Worm (Caenorhabditis elegans): ENCODE data around the gene B0365.9.

Gene B0365.9

DNA sequence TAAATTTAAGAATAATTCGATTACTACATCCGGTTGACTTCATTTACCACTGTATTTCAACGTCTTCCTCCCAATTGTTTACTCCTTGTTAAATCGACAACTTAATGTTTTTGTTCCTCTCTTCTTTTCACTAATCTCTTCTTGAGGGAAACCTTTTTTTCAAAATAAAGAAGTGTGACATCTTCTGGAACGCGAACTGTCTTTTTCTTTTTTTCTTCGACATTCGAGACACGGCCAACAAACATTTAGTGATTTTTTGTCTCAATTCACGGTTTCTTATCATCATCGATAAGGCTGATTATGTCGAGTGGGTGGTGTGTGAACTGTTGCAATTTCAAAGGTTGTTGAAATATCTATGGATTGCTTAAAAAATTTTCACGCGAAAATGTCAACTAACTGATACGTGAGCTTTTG lies 48.1 kb downstream of the B0365.9 start:
- TF ChIP-seq ceh-6 (GFP tag; optimal IDR thresholded peaks at IDR 0.05): no peak
- peak; percentile 39 for TF ChIP-seq elt-2 (tag; optimal IDR thresholded peaks at IDR 0.05)
- no peak for TF ChIP-seq ceh-30 (tag; optimal IDR thresholded peaks at IDR 0.05)
- TF ChIP-seq ztf-16 (tag; optimal IDR thresholded peaks at IDR 0.05): no peak
- no peak for TF ChIP-seq hlh-15 (tag; optimal IDR thresholded peaks at IDR 0.05)
- no peak for TF ChIP-seq hlh-6 (tag; optimal IDR thresholded peaks at IDR 0.05)

DNA sequence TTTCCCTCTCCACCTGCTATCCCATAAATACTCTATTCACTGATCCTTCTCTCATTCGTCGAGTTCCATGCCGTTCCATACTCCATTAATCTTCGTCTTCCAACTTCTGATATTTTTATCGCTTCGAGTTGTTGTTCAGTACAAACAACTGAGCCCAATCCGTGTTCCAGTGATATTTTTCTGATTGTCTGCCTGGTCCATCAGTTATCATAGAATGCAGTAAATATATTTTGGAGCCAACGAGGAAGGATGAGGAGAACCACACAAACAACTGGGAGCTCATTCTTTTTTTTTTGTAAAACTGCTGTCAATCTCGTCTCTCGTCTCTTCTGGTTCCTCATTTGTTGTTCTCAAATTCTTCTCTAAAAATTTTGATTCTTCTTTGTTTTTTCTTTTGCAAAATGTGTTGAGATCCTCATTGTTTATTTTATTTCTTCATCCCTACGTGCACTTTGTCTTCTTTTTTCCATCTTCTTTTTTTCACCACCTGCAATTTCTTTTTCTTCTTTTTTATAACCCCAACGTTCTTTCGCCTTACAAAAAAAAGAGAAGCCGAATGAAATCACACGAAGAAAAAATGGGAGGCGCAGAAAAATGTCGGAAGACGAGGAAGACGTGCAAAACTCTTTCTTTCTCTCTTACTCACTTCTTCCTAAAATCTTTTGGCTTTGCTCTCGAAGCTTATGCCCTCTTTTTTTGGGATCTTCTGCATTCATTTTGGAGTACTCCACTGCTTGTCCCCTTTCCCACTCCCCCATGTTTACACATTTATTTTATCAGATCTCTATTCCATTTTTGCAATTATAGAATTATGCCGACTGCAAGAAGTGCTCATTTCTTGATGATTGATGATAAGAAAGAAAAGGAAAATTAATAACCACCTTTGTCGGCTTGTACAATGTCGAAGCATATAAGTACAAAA lies 49.4 kb downstream of the B0365.9 start:
- no peak for TF ChIP-seq npax-4 (tag; optimal IDR thresholded peaks at IDR 0.05)
- peak; percentile 54 for TF ChIP-seq ceh-18 (tag; optimal IDR thresholded peaks at IDR 0.05)
- no peak for TF ChIP-seq C38D4.7 (GFP tag; optimal IDR thresholded peaks at IDR 0.05)
- peak; percentile 31 for TF ChIP-seq unc-42 (tag; optimal IDR thresholded peaks at IDR 0.05)
- no peak for TF ChIP-seq nhr-11 (tag; optimal IDR thresholded peaks at IDR 0.05)

ce11 chrV:13082442-13083126 lies 50.8 kb downstream of the B0365.9 start, which contains the start of gene C34B4.2:
TSS of gene C34B4.2 (plus strand) at chrV:13083055.
- TF ChIP-seq lim-6 (tag; optimal IDR thresholded peaks at IDR 0.05) (no peak), eyg-1 (tag; optimal IDR thresholded peaks at IDR 0.05) (no peak), pha-2 (tag; optimal IDR thresholded peaks at IDR 0.05) (no peak), odd-2 (tag; optimal IDR thresholded peaks at IDR 0.05) (no peak), hlh-30 (tag; optimal IDR thresholded peaks at IDR 0.05; ENCODE audit: insufficient read depth) (no peak), fax-1 (tag; optimal IDR thresholded peaks at IDR 0.05) (no peak), ttx-3 (tag; optimal IDR thresholded peaks at IDR 0.05) (no peak), pag-3 (tag; optimal IDR thresholded peaks at IDR 0.05; ENCODE audit: borderline replicate concordance) (no peak), ceh-18 (tag; optimal IDR thresholded peaks at IDR 0.05) (peak; percentile 94), ceh-48 (tag; optimal IDR thresholded peaks at IDR 0.05) (no peak), ref-2 (tag; optimal IDR thresholded peaks at IDR 0.05) (no peak), hlh-6 (tag; optimal IDR thresholded peaks at IDR 0.05) (no peak), ceh-14 (tag; optimal IDR thresholded peaks at IDR 0.05) (no peak), hlh-13 (GFP tag; optimal IDR thresholded peaks at IDR 0.05) (no peak), che-1 (tag; optimal IDR thresholded peaks at IDR 0.05) (no peak), gmeb-2 (tag; optimal IDR thresholded peaks at IDR 0.05) (no peak), dve-1 (tag; optimal IDR thresholded peaks at IDR 0.05) (no peak), unc-55 (GFP tag; optimal IDR thresholded peaks at IDR 0.05) (no peak), nfya-1 (tag; optimal IDR thresholded peaks at IDR 0.05) (no peak), ceh-45 (GFP tag; IDR thresholded peaks at IDR 0.05) (no peak), tbx-2 (tag; optimal IDR thresholded peaks at IDR 0.05) (peak; percentile 45), ceh-9 (tag; optimal IDR thresholded peaks at IDR 0.05) (no peak), pqm-1 (tag; optimal IDR thresholded peaks at IDR 0.05) (no peak), ceh-30 (tag; optimal IDR thresholded peaks at IDR 0.05) (no peak), C08G9.2 (tag; optimal IDR thresholded peaks at IDR 0.05) (no peak), ceh-24 (tag; optimal IDR thresholded peaks at IDR 0.05) (no peak), dmd-4 (tag; optimal IDR thresholded peaks at IDR 0.05; ENCODE audit: borderline replicate concordance) (no peak), sdc-2 (tag; optimal IDR thresholded peaks at IDR 0.05) (no peak), elt-2 (tag; optimal IDR thresholded peaks at IDR 0.05) (peak; percentile 11), ama-1 (optimal IDR thresholded peaks at IDR 0.05) (no peak), hlh-8 (tag; optimal IDR thresholded peaks at IDR 0.05) (no peak), zip-5 (tag; optimal IDR thresholded peaks at IDR 0.05) (no peak), sox-2 (GFP tag; IDR thresholded peaks at IDR 0.05) (no peak), ztf-16 (tag; optimal IDR thresholded peaks at IDR 0.05) (no peak), npax-4 (tag; optimal IDR thresholded peaks at IDR 0.05) (no peak), nhr-11 (tag; optimal IDR thresholded peaks at IDR 0.05) (no peak), ceh-31 (tag; optimal IDR thresholded peaks at IDR 0.05) (peak; percentile 29), mec-3 (tag; optimal IDR thresholded peaks at IDR 0.05; ENCODE audit: borderline replicate concordance) (no peak), hlh-15 (tag; optimal IDR thresholded peaks at IDR 0.05) (no peak), syd-9 (tag; optimal IDR thresholded peaks at IDR 0.05) (no peak), ahr-1 (tag; optimal IDR thresholded peaks at IDR 0.05) (no peak), ceh-2 (tag; optimal IDR thresholded peaks at IDR 0.05) (peak; percentile 35)
